Worm (Caenorhabditis elegans) whole organism, midembryonic: ENCODE measurements around the gene cogc-4.

Experiments
- flt-1 ChIP-seq: fragments of 200-800 bp; sonication (Bioruptor generic); IDR thresholded peaks from 2 replicates; pipeline ENCODE4 v1.3.6; 2022; ENCODE audit warnings: missing genetic modification characterization, missing compliant biosample characterization
- tab-1 ChIP-seq: fragments of 200-800 bp; sonication (Bioruptor generic); IDR thresholded peaks from 2 replicates; pipeline ENCODE4 v1.3.6; 2022; ENCODE audit warnings: missing genetic modification characterization, missing compliant biosample characterization
- ztf-23 ChIP-seq: fragments of 200-800 bp; sonication (Bioruptor generic); IDR thresholded peaks from 2 replicates; pipeline ENCODE4 v1.3.6; 2022; ENCODE audit warnings: missing genetic modification reagents, missing genetic modification characterization, missing compliant biosample characterization
- ztf-29 ChIP-seq: fragments of 200-800 bp; sonication (Bioruptor generic); IDR thresholded peaks from 2 replicates; pipeline ENCODE4 v1.3.6; 2022; ENCODE audit warnings: missing genetic modification reagents, missing genetic modification characterization, missing compliant biosample characterization

ce11 chrII:1381618-1382017, 21.6 kb upstream of the cogc-4 start, which contains the start of gene F54D12.9:
- TF ChIP-seq tab-1 (GFP tag; lab: Robert Waterston, UW), result no peak
- no peak for TF ChIP-seq flt-1 (GFP tag; lab: Robert Waterston, UW)
- no peak for TF ChIP-seq ztf-23
- no peak for TF ChIP-seq ztf-29 (GFP tag; lab: Robert Waterston, UW)
